Worm (Caenorhabditis elegans) whole organism, L4 larva: ENCODE data around the gene ttr-45.

Experiments
- F10B5.3 ChIP-seq: sonication (generic microtip); optimal IDR thresholded peaks from 2 replicates; lab custom pipeline; 2016; ENCODE audit warnings: mild to moderate bottlenecking, missing genetic modification characterization, missing compliant biosample characterization
- F26F4.8 ChIP-seq: fragments of 200-800 bp; sonication (Bioruptor generic); conservative IDR thresholded peaks from 2 replicates; pipeline ENCODE4 v1.3.6; 2022; ENCODE audit warnings: missing genetic modification characterization, missing compliant biosample characterization
- F44E2.7 ChIP-seq: fragments of 200-800 bp; sonication (Bioruptor generic); IDR thresholded peaks from 2 replicates; pipeline ENCODE4 v2.1.2; 2022; ENCODE audit warnings: missing genetic modification characterization, missing compliant biosample characterization
- R02D3.7 ChIP-seq: fragments of 150-350 bp; sonication (generic microtip); optimal IDR thresholded peaks from 3 replicates; lab custom pipeline; 2014; ENCODE audit warnings: missing biosample characterization, missing genetic modification characterization
- Y105C5A.15 ChIP-seq: fragments of 200-800 bp; sonication (Bioruptor generic); IDR thresholded peaks from 2 replicates; pipeline ENCODE4 v1.3.6; 2022; ENCODE audit warnings: missing genetic modification characterization, missing compliant biosample characterization
- Y75B8A.6 ChIP-seq: fragments of 200-800 bp; sonication (Bioruptor generic); IDR thresholded peaks from 2 replicates; pipeline ENCODE4 v1.3.6; 2022; ENCODE audit warnings: missing genetic modification reagents, missing genetic modification characterization, missing compliant biosample characterization
- ZK337.2 ChIP-seq: fragments of 200-800 bp; sonication (Bioruptor generic); IDR thresholded peaks from 2 replicates; pipeline ENCODE4 v1.3.6; 2022; ENCODE audit warnings: missing genetic modification reagents, missing genetic modification characterization, missing compliant biosample characterization
- aha-1 ChIP-seq: fragments of 150-350 bp; peaks from one replicate; lab custom pipeline; 2014; ENCODE audit warnings: missing biosample characterization, missing genetic modification characterization
- aly-2 ChIP-seq: sonication (generic microtip); optimal IDR thresholded peaks from 2 replicates; lab custom pipeline; 2018; ENCODE audit warnings: missing biosample characterization, missing genetic modification characterization
- ctbp-1 ChIP-seq: fragments of 200-800 bp; sonication (Bioruptor generic); IDR thresholded peaks from 2 replicates; pipeline ENCODE4 v1.3.6; 2022; ENCODE audit warnings: missing genetic modification reagents, missing genetic modification characterization, missing compliant biosample characterization
- daf-16 ChIP-seq, 3 experiments: sonication (generic microtip); optimal IDR thresholded peaks; 2 replicates each; lab custom pipeline; 2016 to 2017; ENCODE audit warnings: missing genetic modification characterization in 3 of 3, missing genetic modification reagents in 3 of 3, mild to moderate bottlenecking in 2 of 3, missing compliant biosample characterization in 2 of 3, missing biosample characterization in 1 of 3, moderate library complexity in 1 of 3
- daf-19 ChIP-seq: fragments of 200-800 bp; sonication (Bioruptor generic); conservative IDR thresholded peaks from 2 replicates; pipeline ENCODE4 v1.3.6; 2022; ENCODE audit warnings: missing genetic modification characterization, missing compliant biosample characterization
- dmd-6 ChIP-seq: fragments of 200-800 bp; sonication (Bioruptor generic); IDR thresholded peaks from 2 replicates; pipeline ENCODE4 v1.3.6; 2022; ENCODE audit warnings: missing genetic modification reagents, missing genetic modification characterization, missing compliant biosample characterization
- dmd-8 ChIP-seq: fragments of 200-800 bp; sonication (Bioruptor generic); IDR thresholded peaks from 2 replicates; pipeline ENCODE4 v1.3.6; 2022; ENCODE audit warnings: missing genetic modification characterization, missing compliant biosample characterization
- duxl-1 ChIP-seq: sonication (generic microtip); optimal IDR thresholded peaks from 2 replicates; lab custom pipeline; 2016; ENCODE audit warnings: mild to moderate bottlenecking, missing genetic modification characterization, moderate library complexity, missing compliant biosample characterization; ENCODE audit not compliant: poor library complexity
- egl-43 ChIP-seq: fragments of 200-800 bp; sonication (Bioruptor generic); IDR thresholded peaks from 2 replicates; pipeline ENCODE4 v1.3.6; 2022; ENCODE audit warnings: missing genetic modification reagents, missing genetic modification characterization, missing compliant biosample characterization
- gei-8 ChIP-seq: fragments of 200-800 bp; sonication (Bioruptor generic); optimal IDR thresholded peaks from 2 replicates; lab custom pipeline; 2018; ENCODE audit warnings: mild to moderate bottlenecking, missing genetic modification characterization, missing compliant biosample characterization
- hlh-11 ChIP-seq: fragments of 200-800 bp; sonication (Bioruptor generic); optimal IDR thresholded peaks from 2 replicates; lab custom pipeline; 2018; ENCODE audit warnings: mild to moderate bottlenecking, missing genetic modification characterization, missing compliant biosample characterization
- hlh-30 ChIP-seq: sonication (generic microtip); optimal IDR thresholded peaks from 2 replicates; lab custom pipeline; 2017; ENCODE audit warnings: antibody characterized with exemption, mild to moderate bottlenecking, missing genetic modification characterization, missing compliant biosample characterization; ENCODE audit not compliant: insufficient read depth
- hmg-1.1 ChIP-seq: fragments of 200-800 bp; sonication (Bioruptor generic); IDR thresholded peaks from 2 replicates; pipeline ENCODE4 v1.3.6; 2022; ENCODE audit warnings: missing genetic modification reagents, missing genetic modification characterization, missing compliant biosample characterization
- jun-1 ChIP-seq: fragments of 150-350 bp; optimal IDR thresholded peaks from 2 replicates; lab custom pipeline; 2014; ENCODE audit warnings: missing biosample characterization, missing genetic modification reagents, missing genetic modification characterization
- lim-7 ChIP-seq: fragments of 200-800 bp; sonication (Bioruptor generic); IDR thresholded peaks from 2 replicates; pipeline ENCODE4 v1.3.6; 2022; ENCODE audit warnings: missing genetic modification characterization, missing compliant biosample characterization
- lin-1 ChIP-seq: fragments of 200-800 bp; sonication (Bioruptor generic); IDR thresholded peaks from 2 replicates; pipeline ENCODE4 v1.3.6; 2022; ENCODE audit warnings: missing genetic modification reagents, missing genetic modification characterization, missing compliant biosample characterization
- lin-15B ChIP-seq: fragments of 150-350 bp; sonication (generic microtip); optimal IDR thresholded peaks from 3 replicates; lab custom pipeline; 2014; ENCODE audit warnings: missing biosample characterization, missing genetic modification characterization
- lin-29 ChIP-seq: fragments of 200-800 bp; sonication (Bioruptor generic); IDR thresholded peaks from 2 replicates; pipeline ENCODE4 v1.3.6; 2022; ENCODE audit warnings: missing genetic modification reagents, missing genetic modification characterization, missing compliant biosample characterization
- lir-3 ChIP-seq: sonication (generic microtip); optimal IDR thresholded peaks from 2 replicates; lab custom pipeline; 2016; ENCODE audit warnings: mild to moderate bottlenecking, missing genetic modification characterization, missing compliant biosample characterization
- madf-5 ChIP-seq, 2 experiments: fragments of 200-800 bp; sonication (Bioruptor generic); IDR thresholded peaks; 2 replicates each; pipeline ENCODE4 v1.3.6; 2022; ENCODE audit warnings: missing compliant biosample characterization in 2 of 2, missing genetic modification characterization in 2 of 2
- mdt-29 ChIP-seq: fragments of 200-800 bp; sonication (Bioruptor generic); IDR thresholded peaks from 2 replicates; pipeline ENCODE4 v1.3.6; 2022; ENCODE audit warnings: missing genetic modification reagents, missing genetic modification characterization, missing compliant biosample characterization
- mes-2 ChIP-seq: sonication (generic microtip); optimal IDR thresholded peaks from 2 replicates; lab custom pipeline; 2016; ENCODE audit warnings: missing genotype, mild to moderate bottlenecking, missing genetic modification characterization, missing compliant biosample characterization; ENCODE audit not compliant: poor library complexity, severe bottlenecking
- mxl-2 ChIP-seq: fragments of 200-800 bp; sonication (Bioruptor generic); conservative IDR thresholded peaks from 2 replicates; pipeline ENCODE4 v1.3.6; 2022; ENCODE audit warnings: missing genetic modification reagents, missing genetic modification characterization, missing compliant biosample characterization
- mxl-3 ChIP-seq: fragments of 200-800 bp; sonication (Bioruptor generic); optimal IDR thresholded peaks from 2 replicates; lab custom pipeline; 2018; ENCODE audit warnings: mild to moderate bottlenecking, missing genetic modification characterization, missing compliant biosample characterization
- nhr-10 ChIP-seq: fragments of 150-350 bp; optimal IDR thresholded peaks from 2 replicates; lab custom pipeline; 2014; ENCODE audit warnings: missing biosample characterization, missing genetic modification characterization
- nhr-11 ChIP-seq: fragments of 150-350 bp; optimal IDR thresholded peaks from 2 replicates; lab custom pipeline; 2014; ENCODE audit warnings: missing biosample characterization, missing genetic modification characterization
- nhr-25 ChIP-seq: sonication (generic microtip); optimal IDR thresholded peaks from 2 replicates; lab custom pipeline; 2017; ENCODE audit warnings: missing genetic modification characterization, mild to moderate bottlenecking, missing compliant biosample characterization, antibody characterized with exemption, moderate library complexity, borderline replicate concordance; ENCODE audit not compliant: insufficient read depth
- nhr-48 ChIP-seq: sonication (generic microtip); optimal IDR thresholded peaks from 2 replicates; lab custom pipeline; 2016; ENCODE audit warnings: mild to moderate bottlenecking, missing genetic modification characterization, missing compliant biosample characterization
- nhr-77 ChIP-seq: fragments of 150-350 bp; optimal IDR thresholded peaks from 2 replicates; lab custom pipeline; 2014; ENCODE audit warnings: missing biosample characterization, missing genetic modification characterization
- pha-4 ChIP-seq, 2 experiments: fragments of 150-350 bp in 1 of 2; fragments of 200-800 bp in 1 of 2; sonication (Bioruptor generic) in 1 of 2; IDR thresholded peaks in 1 of 2; optimal IDR thresholded peaks in 1 of 2; 2 replicates each; pipeline versions ENCODE4 v1.3.6 to Lab custom; 2014 to 2022; ENCODE audit warnings: missing genetic modification characterization in 2 of 2, missing genetic modification reagents in 2 of 2, missing biosample characterization in 1 of 2, missing compliant biosample characterization in 1 of 2
- php-3 ChIP-seq: fragments of 200-800 bp; sonication (Bioruptor generic); IDR thresholded peaks from 2 replicates; pipeline ENCODE4 v1.3.6; 2022; ENCODE audit warnings: missing genetic modification reagents, missing genetic modification characterization, missing compliant biosample characterization
- skn-1 ChIP-seq: fragments of 150-350 bp; optimal IDR thresholded peaks from 2 replicates; lab custom pipeline; 2014; ENCODE audit warnings: missing biosample characterization, missing genetic modification characterization
- snpc-1.2 ChIP-seq: fragments of 200-800 bp; sonication (Bioruptor generic); IDR thresholded peaks from 2 replicates; pipeline ENCODE4 v1.3.6; 2022; ENCODE audit warnings: missing genetic modification reagents, missing genetic modification characterization, missing compliant biosample characterization
- snpc-4 ChIP-seq: fragments of 150-350 bp; optimal IDR thresholded peaks from 2 replicates; lab custom pipeline; 2014; ENCODE audit warnings: missing biosample characterization, missing genetic modification characterization
- spr-1 ChIP-seq: sonication (generic microtip); optimal IDR thresholded peaks from 2 replicates; lab custom pipeline; 2016; ENCODE audit warnings: mild to moderate bottlenecking, missing genetic modification characterization, missing compliant biosample characterization
- tag-97 ChIP-seq: fragments of 200-800 bp; sonication (Bioruptor generic); IDR thresholded peaks from 2 replicates; pipeline ENCODE4 v1.3.6; 2022; ENCODE audit warnings: missing genetic modification characterization, missing compliant biosample characterization
- unc-130 ChIP-seq: sonication (generic microtip); optimal IDR thresholded peaks from 2 replicates; lab custom pipeline; 2016; ENCODE audit warnings: missing genetic modification reagents, missing genetic modification characterization, missing compliant biosample characterization
- unc-62 ChIP-seq, 3 experiments: fragments of 150-350 bp in 1 of 3; sonication (generic microtip); optimal IDR thresholded peaks in 2 of 3; peaks in 1 of 3; 1 replicate in 1 of 3; 2 replicates in 2 of 3; lab custom pipeline; 2014 to 2017; ENCODE audit warnings: missing biosample characterization in 3 of 3, missing genetic modification characterization in 3 of 3, missing genetic modification reagents in 3 of 3, missing genotype in 1 of 3
- zfp-2 ChIP-seq: sonication (generic microtip); optimal IDR thresholded peaks from 2 replicates; lab custom pipeline; 2016; ENCODE audit warnings: mild to moderate bottlenecking, missing genetic modification characterization, missing compliant biosample characterization
- zfp-3 ChIP-seq: fragments of 200-800 bp; sonication (Bioruptor generic); conservative IDR thresholded peaks from 2 replicates; pipeline ENCODE4 v1.3.6; 2022; ENCODE audit warnings: missing genetic modification reagents, missing genetic modification characterization, missing compliant biosample characterization
- zip-11 ChIP-seq: fragments of 200-800 bp; sonication (Bioruptor generic); IDR thresholded peaks from 2 replicates; pipeline ENCODE4 v1.3.6; 2022; ENCODE audit warnings: missing genetic modification characterization, missing compliant biosample characterization
- ztf-11 ChIP-seq: fragments of 150-350 bp; optimal IDR thresholded peaks from 2 replicates; lab custom pipeline; 2014; ENCODE audit warnings: missing biosample characterization, missing genetic modification characterization
- ztf-7 ChIP-seq: fragments of 150-350 bp; optimal IDR thresholded peaks from 2 replicates; lab custom pipeline; 2014; ENCODE audit warnings: missing biosample characterization, missing genetic modification characterization

ttr-45 gene

DNA sequence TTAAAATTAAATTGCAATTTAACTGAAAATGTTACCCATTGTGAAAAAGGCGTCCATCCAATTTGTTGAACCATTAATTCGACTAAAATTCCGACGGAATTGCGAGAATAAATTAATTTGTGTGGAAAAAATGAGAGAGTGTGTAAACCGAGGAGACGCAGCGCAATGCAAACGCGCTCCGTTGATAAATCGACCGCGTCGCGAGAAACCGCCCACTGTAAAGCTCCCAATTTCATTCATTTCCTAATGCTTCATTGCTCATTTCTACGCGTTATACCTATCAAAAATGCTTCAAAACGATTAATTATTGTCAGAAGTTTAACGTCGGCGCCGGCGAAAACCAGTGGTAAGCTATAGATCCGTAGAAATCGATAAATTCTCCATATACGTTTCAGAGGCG is 43.7 kb downstream of the ttr-45 start, which contains the start of the genes Y67H2A.2 and micu-1 (continued):
- TF ChIP-seq lin-29 (GFP tag; lab: Robert Waterston, UW) (no peak), nhr-10 (tag; lab: Kevin White, UChicago) (no peak), dmd-8 (no peak), ztf-7 (peak; percentile 85), nhr-25 (tag; lab: Kevin White, UChicago) (no peak), duxl-1 (tag; lab: Kevin White, UChicago) (no peak), Y105C5A.15 (GFP tag; lab: Robert Waterston, UW) (no peak), F44E2.7 (GFP tag; lab: Robert Waterston, UW) (no peak), hmg-1.1 (GFP tag; lab: Robert Waterston, UW) (peak; percentile 70), mes-2 (tag; lab: Kevin White, UChicago) (peak; percentile 83), lin-15B (tag; lab: Kevin White, UChicago) (no peak), zfp-3 (peak; percentile 25; the same call in 1 of the 2 replicates), snpc-1.2 (no peak), Y75B8A.6 (GFP tag; lab: Robert Waterston, UW) (no peak), unc-130 (peak; percentile 11), egl-43 (no peak), zip-11 (GFP tag; lab: Robert Waterston, UW) (no peak), ztf-11 (tag; lab: Kevin White, UChicago) (no peak), gei-8 (GFP tag; lab: Kevin White, UChicago) (no peak), spr-1 (tag; lab: Kevin White, UChicago) (no peak), jun-1 (tag; lab: Kevin White, UChicago) (no peak), F10B5.3 (no peak), mxl-2 (GFP tag; lab: Robert Waterston, UW) (no peak), nhr-48 (peak; percentile 16), lim-7 (no peak), ZK337.2 (GFP tag; lab: Robert Waterston, UW) (no peak), R02D3.7 (tag; lab: Kevin White, UChicago) (no peak), unc-62 (GFP tag; optimal IDR thresholded peaks at IDR 0.05 in 1 of 2; lab: Kevin White, UChicago) (no peak), unc-62 (tag; optimal IDR thresholded peaks at IDR 0.05; lab: Kevin White, UChicago) (no peak), lir-3 (tag; lab: Kevin White, UChicago) (no peak), php-3 (no peak), aly-2 (tag; lab: Kevin White, UChicago) (no peak), ctbp-1 (GFP tag; lab: Robert Waterston, UW) (0 out of 2 replicates have a peak, but pooled peaks have one; percentile 42), zfp-2 (tag; lab: Kevin White, UChicago) (no peak), pha-4 (GFP tag; IDR thresholded peaks at IDR 0.05; lab: Robert Waterston, UW) (no peak), pha-4 (tag; optimal IDR thresholded peaks at IDR 0.05; lab: Kevin White, UChicago) (no peak), hlh-11 (tag; lab: Kevin White, UChicago) (peak; percentile 49), mdt-29 (no peak), madf-5 (GFP tag; IDR thresholded peaks at IDR 0.05; lab: Robert Waterston, UW) (no peak), dmd-6 (GFP tag; lab: Robert Waterston, UW) (peak; percentile 57), lin-1 (no peak), daf-19 (no peak), nhr-77 (tag; lab: Kevin White, UChicago) (peak; percentile 18), F26F4.8 (GFP tag; lab: Robert Waterston, UW) (no peak), skn-1 (tag; lab: Kevin White, UChicago) (no peak), snpc-4 (tag; lab: Kevin White, UChicago) (no peak), nhr-11 (tag; lab: Kevin White, UChicago) (no peak), mxl-3 (peak; percentile 38), aha-1 (tag; lab: Kevin White, UChicago) (peak; percentile 98), daf-16 (GFP tag; optimal IDR thresholded peaks at IDR 0.05; lab: Kevin White, UChicago) (no peak), daf-16 (tag; optimal IDR thresholded peaks at IDR 0.05; lab: Kevin White, UChicago) (peak; percentile 20), hlh-30 (tag; lab: Kevin White, UChicago) (peak; percentile 45), tag-97 (GFP tag; lab: Robert Waterston, UW) (no peak)
